Worm (Caenorhabditis elegans) whole organism, L4 larva: ENCODE results near the gene Y64G10A.10.

Experiments
- F10B5.3 ChIP-seq: sonication (generic microtip); optimal IDR thresholded peaks from 2 replicates; lab custom pipeline; 2016; ENCODE audit warnings: mild to moderate bottlenecking, missing genetic modification characterization, missing compliant biosample characterization
- F26F4.8 ChIP-seq: fragments of 200-800 bp; sonication (Bioruptor generic); conservative IDR thresholded peaks from 2 replicates; pipeline ENCODE4 v1.3.6; 2022; ENCODE audit warnings: missing genetic modification characterization, missing compliant biosample characterization
- F49E8.2 ChIP-seq: sonication (generic microtip); optimal IDR thresholded peaks from 2 replicates; lab custom pipeline; 2016; ENCODE audit warnings: missing compliant biosample characterization, mild to moderate bottlenecking, missing genetic modification characterization, borderline replicate concordance
- Y5F2A.4 ChIP-seq: fragments of 200-800 bp; sonication (Bioruptor generic); optimal IDR thresholded peaks from 2 replicates; lab custom pipeline; 2018; ENCODE audit warnings: mild to moderate bottlenecking, missing genetic modification characterization, missing compliant biosample characterization
- ama-1 ChIP-seq: fragments of 150-350 bp; optimal IDR thresholded peaks from 2 replicates; lab custom pipeline; 2014; ENCODE audit warnings: inconsistent platforms, mixed read lengths
- attf-4 ChIP-seq: sonication (generic microtip); optimal IDR thresholded peaks from 3 replicates; lab custom pipeline; 2017; ENCODE audit warnings: missing biosample characterization, missing genetic modification characterization
- ceh-20 ChIP-seq: fragments of 200-800 bp; sonication (Bioruptor generic); IDR thresholded peaks from 2 replicates; pipeline ENCODE4 v1.3.6; 2022; ENCODE audit warnings: missing genetic modification reagents, missing genetic modification characterization, missing compliant biosample characterization
- ceh-44 ChIP-seq: fragments of 200-800 bp; sonication (Bioruptor generic); IDR thresholded peaks from 2 replicates; pipeline ENCODE4 v1.3.6; 2022; ENCODE audit warnings: missing genetic modification reagents, missing genetic modification characterization, missing compliant biosample characterization
- ces-1 ChIP-seq: fragments of 150-350 bp; sonication (generic microtip); optimal IDR thresholded peaks from 4 replicates; lab custom pipeline; 2014; ENCODE audit warnings: missing biosample characterization, missing genetic modification reagents, missing genetic modification characterization
- daf-19 ChIP-seq: fragments of 200-800 bp; sonication (Bioruptor generic); conservative IDR thresholded peaks from 2 replicates; pipeline ENCODE4 v1.3.6; 2022; ENCODE audit warnings: missing genetic modification characterization, missing compliant biosample characterization
- dmd-9 ChIP-seq: fragments of 200-800 bp; sonication (Bioruptor generic); IDR thresholded peaks from 2 replicates; pipeline ENCODE4 v1.3.6; 2022; ENCODE audit warnings: missing genetic modification reagents, missing genetic modification characterization, missing compliant biosample characterization
- egl-43 ChIP-seq: fragments of 200-800 bp; sonication (Bioruptor generic); IDR thresholded peaks from 2 replicates; pipeline ENCODE4 v1.3.6; 2022; ENCODE audit warnings: missing genetic modification reagents, missing genetic modification characterization, missing compliant biosample characterization
- hlh-30 ChIP-seq: sonication (generic microtip); optimal IDR thresholded peaks from 2 replicates; lab custom pipeline; 2017; ENCODE audit warnings: antibody characterized with exemption, mild to moderate bottlenecking, missing genetic modification characterization, missing compliant biosample characterization; ENCODE audit not compliant: insufficient read depth
- hmg-1.1 ChIP-seq: fragments of 200-800 bp; sonication (Bioruptor generic); IDR thresholded peaks from 2 replicates; pipeline ENCODE4 v1.3.6; 2022; ENCODE audit warnings: missing genetic modification reagents, missing genetic modification characterization, missing compliant biosample characterization
- jun-1 ChIP-seq: fragments of 150-350 bp; optimal IDR thresholded peaks from 2 replicates; lab custom pipeline; 2014; ENCODE audit warnings: missing biosample characterization, missing genetic modification reagents, missing genetic modification characterization
- lin-15B ChIP-seq: fragments of 150-350 bp; sonication (generic microtip); optimal IDR thresholded peaks from 3 replicates; lab custom pipeline; 2014; ENCODE audit warnings: missing biosample characterization, missing genetic modification characterization
- lin-29 ChIP-seq: fragments of 200-800 bp; sonication (Bioruptor generic); IDR thresholded peaks from 2 replicates; pipeline ENCODE4 v1.3.6; 2022; ENCODE audit warnings: missing genetic modification reagents, missing genetic modification characterization, missing compliant biosample characterization
- lin-38 ChIP-seq: fragments of 200-800 bp; sonication (Bioruptor generic); IDR thresholded peaks from 2 replicates; pipeline ENCODE4 v1.3.6; 2022; ENCODE audit warnings: missing genetic modification reagents, missing genetic modification characterization, missing compliant biosample characterization
- madf-5 ChIP-seq, 2 experiments: fragments of 200-800 bp; sonication (Bioruptor generic); IDR thresholded peaks; 2 replicates each; pipeline ENCODE4 v1.3.6; 2022; ENCODE audit warnings: missing compliant biosample characterization in 2 of 2, missing genetic modification characterization in 2 of 2
- mdl-1 ChIP-seq, 2 experiments: fragments of 150-350 bp in 1 of 2; sonication (generic microtip) in 1 of 2; optimal IDR thresholded peaks; 2 replicates each; lab custom pipeline; 2014 to 2017; ENCODE audit warnings: missing biosample characterization in 2 of 2, missing genetic modification characterization in 2 of 2
- mep-1 ChIP-seq: fragments of 150-350 bp; sonication (generic microtip); optimal IDR thresholded peaks from 3 replicates; lab custom pipeline; 2014; ENCODE audit warnings: missing biosample characterization, missing genetic modification characterization
- nhr-10 ChIP-seq: fragments of 150-350 bp; optimal IDR thresholded peaks from 2 replicates; lab custom pipeline; 2014; ENCODE audit warnings: missing biosample characterization, missing genetic modification characterization
- nhr-11 ChIP-seq: fragments of 150-350 bp; optimal IDR thresholded peaks from 2 replicates; lab custom pipeline; 2014; ENCODE audit warnings: missing biosample characterization, missing genetic modification characterization
- nhr-111 ChIP-seq: fragments of 200-800 bp; sonication (Bioruptor generic); optimal IDR thresholded peaks from 2 replicates; lab custom pipeline; 2018; ENCODE audit warnings: mild to moderate bottlenecking, missing genetic modification characterization, missing compliant biosample characterization
- nhr-77 ChIP-seq: fragments of 150-350 bp; optimal IDR thresholded peaks from 2 replicates; lab custom pipeline; 2014; ENCODE audit warnings: missing biosample characterization, missing genetic modification characterization
- pha-4 ChIP-seq, 2 experiments: fragments of 150-350 bp in 1 of 2; fragments of 200-800 bp in 1 of 2; sonication (Bioruptor generic) in 1 of 2; IDR thresholded peaks in 1 of 2; optimal IDR thresholded peaks in 1 of 2; 2 replicates each; pipeline versions ENCODE4 v1.3.6 to Lab custom; 2014 to 2022; ENCODE audit warnings: missing genetic modification characterization in 2 of 2, missing genetic modification reagents in 2 of 2, missing biosample characterization in 1 of 2, missing compliant biosample characterization in 1 of 2
- rbr-2 ChIP-seq: sonication (generic microtip); optimal IDR thresholded peaks from 2 replicates; lab custom pipeline; 2016; ENCODE audit warnings: missing genotype, missing genetic modification characterization, missing compliant biosample characterization
- saeg-2 ChIP-seq: fragments of 200-800 bp; sonication (Bioruptor generic); IDR thresholded peaks from 2 replicates; pipeline ENCODE4 v1.3.6; 2022; ENCODE audit warnings: missing genetic modification reagents, missing genetic modification characterization, missing compliant biosample characterization
- sdz-12 ChIP-seq: fragments of 200-800 bp; sonication (Bioruptor generic); optimal IDR thresholded peaks from 2 replicates; lab custom pipeline; 2018; ENCODE audit warnings: mild to moderate bottlenecking, missing genetic modification characterization, missing compliant biosample characterization
- snpc-1.2 ChIP-seq: fragments of 200-800 bp; sonication (Bioruptor generic); IDR thresholded peaks from 2 replicates; pipeline ENCODE4 v1.3.6; 2022; ENCODE audit warnings: missing genetic modification reagents, missing genetic modification characterization, missing compliant biosample characterization
- spr-3 ChIP-seq: fragments of 200-800 bp; sonication (Bioruptor generic); optimal IDR thresholded peaks from 2 replicates; lab custom pipeline; 2018; ENCODE audit warnings: mild to moderate bottlenecking, missing genetic modification characterization, missing compliant biosample characterization
- tra-1 ChIP-seq: fragments of 200-800 bp; sonication (Bioruptor generic); IDR thresholded peaks from 2 replicates; pipeline ENCODE4 v1.3.6; 2022; ENCODE audit warnings: missing genetic modification reagents, missing genetic modification characterization, missing compliant biosample characterization
- unc-62 ChIP-seq, 3 experiments: fragments of 150-350 bp in 1 of 3; sonication (generic microtip); optimal IDR thresholded peaks in 2 of 3; peaks in 1 of 3; 1 replicate in 1 of 3; 2 replicates in 2 of 3; lab custom pipeline; 2014 to 2017; ENCODE audit warnings: missing biosample characterization in 3 of 3, missing genetic modification characterization in 3 of 3, missing genetic modification reagents in 3 of 3, missing genotype in 1 of 3

Gene Y64G10A.10

ce11 chrIV:14194317-14194716 lies 46.9 kb downstream of the Y64G10A.10 start:
- no peak for TF ChIP-seq nhr-11 (tag; lab: Kevin White, UChicago)
- peak in 1 of 2 experiments; percentile 96 for TF ChIP-seq unc-62 (GFP tag; optimal IDR thresholded peaks at IDR 0.05 in 1 of 2; lab: Kevin White, UChicago)
- no peak for TF ChIP-seq unc-62 (tag; optimal IDR thresholded peaks at IDR 0.05; lab: Kevin White, UChicago)
- TF ChIP-seq, all 104 proteins: peak for 1

ce11 chrIV:14193196-14193595 lies 48.0 kb downstream of the Y64G10A.10 start, which contains the start of gene K01G12.3:
K01G12.3 (plus strand) TSS chrIV:14193496.
- TF ChIP-seq ceh-44 (GFP tag; lab: Robert Waterston, UW) = no peak
- no peak for TF ChIP-seq lin-38 (GFP tag; lab: Robert Waterston, UW)
- TF ChIP-seq F26F4.8 (GFP tag; lab: Robert Waterston, UW) = no peak
- no peak for TF ChIP-seq nhr-77 (tag; lab: Kevin White, UChicago)
- no peak for TF ChIP-seq madf-5 (GFP tag; IDR thresholded peaks at IDR 0.05; lab: Robert Waterston, UW)
- no peak for TF ChIP-seq Y5F2A.4
- TF ChIP-seq lin-15B (tag; lab: Kevin White, UChicago) = no peak
- no peak for TF ChIP-seq pha-4 (GFP tag; IDR thresholded peaks at IDR 0.05; lab: Robert Waterston, UW)
- no peak for TF ChIP-seq pha-4 (tag; optimal IDR thresholded peaks at IDR 0.05; lab: Kevin White, UChicago)
- TF ChIP-seq ces-1 (GFP tag; lab: Kevin White, UChicago) = no peak
- TF ChIP-seq attf-4 (tag; lab: Kevin White, UChicago) = no peak
- TF ChIP-seq rbr-2 (tag; lab: Kevin White, UChicago) = no peak
- no peak for TF ChIP-seq jun-1 (tag; lab: Kevin White, UChicago)

ce11 chrIV:14191919-14192318 lies 49.3 kb downstream of the Y64G10A.10 start, which contains the start of gene K01G12.22:
K01G12.22 (plus strand) TSS chrIV:14192219.
- TF ChIP-seq snpc-1.2 (GFP tag; lab: Robert Waterston, UW) (no peak), F49E8.2 (tag; lab: Kevin White, UChicago) (no peak), mdl-1 (tag; optimal IDR thresholded peaks at IDR 0.05; lab: Kevin White, UChicago) (no peak), sdz-12 (GFP tag; lab: Kevin White, UChicago) (no peak), hmg-1.1 (GFP tag; lab: Robert Waterston, UW) (no peak), tra-1 (GFP tag; lab: Robert Waterston, UW) (no peak), lin-29 (GFP tag; lab: Robert Waterston, UW) (no peak), nhr-111 (GFP tag; lab: Kevin White, UChicago) (no peak), spr-3 (GFP tag; lab: Kevin White, UChicago) (no peak), ceh-20 (GFP tag; lab: Robert Waterston, UW) (no peak), nhr-10 (tag; lab: Kevin White, UChicago) (no peak), nhr-11 (tag; lab: Kevin White, UChicago) (no peak), daf-19 (GFP tag; lab: Robert Waterston, UW) (no peak), saeg-2 (no peak), F10B5.3 (tag; lab: Kevin White, UChicago) (no peak), mep-1 (tag; lab: Kevin White, UChicago) (no peak), hlh-30 (tag; lab: Kevin White, UChicago) (no peak), egl-43 (no peak), ama-1 (lab: Kevin White, UChicago) (no peak), dmd-9 (GFP tag; lab: Robert Waterston, UW) (no peak)
